Worm (Caenorhabditis elegans): Measurements from ENCODE around the gene F59A7.5.

The F59A7.5 gene

DNA sequence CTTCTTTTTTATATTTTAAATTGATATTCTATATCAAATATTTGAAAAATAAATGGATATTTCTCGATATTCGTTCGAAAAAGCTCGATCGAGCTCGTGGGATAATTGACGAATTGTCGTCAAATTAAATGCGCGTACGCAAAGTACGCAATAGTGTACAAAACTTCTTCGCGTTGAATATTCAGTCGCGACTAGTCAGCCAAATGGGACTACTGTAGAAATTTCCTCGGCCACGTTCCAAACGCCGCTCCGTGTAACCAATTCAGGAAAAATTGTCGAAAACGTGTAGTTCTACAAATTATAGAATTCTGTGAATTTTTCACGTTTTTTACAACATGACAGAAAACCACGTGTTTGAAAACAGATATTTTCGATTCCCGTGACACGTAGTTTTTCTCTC, 14.1 kb upstream of the F59A7.5 start:
- no peak for TF ChIP-seq aha-1 (tag; optimal IDR thresholded peaks at IDR 0.05)
- TF ChIP-seq elt-2 (tag; optimal IDR thresholded peaks at IDR 0.05): no peak
- no peak for TF ChIP-seq isw-1 (GFP tag; IDR thresholded peaks at IDR 0.05)
- TF ChIP-seq nhr-90 (tag; optimal IDR thresholded peaks at IDR 0.05; ENCODE audit: poor library complexity): peak; percentile 70
- TF ChIP-seq rnt-1 (tag; optimal IDR thresholded peaks at IDR 0.05): peak; percentile 77
- TF ChIP-seq xbp-1 (tag; optimal IDR thresholded peaks at IDR 0.05): peak; percentile 13
- TF ChIP-seq dpl-1 (GFP tag; optimal IDR thresholded peaks at IDR 0.05): peak; percentile 15 to 63 (median 51)
- TF ChIP-seq grh-1 (GFP tag; IDR thresholded peaks at IDR 0.05): peak; percentile 51
- no peak for TF ChIP-seq vab-15 (tag; optimal IDR thresholded peaks at IDR 0.05)
- TF ChIP-seq nhr-71 (tag; optimal IDR thresholded peaks at IDR 0.05): peak; percentile 79
- peak; percentile 56 for TF ChIP-seq nhr-20 (tag; optimal IDR thresholded peaks at IDR 0.05)
- TF ChIP-seq mdl-1 (tag; optimal IDR thresholded peaks at IDR 0.05): peak in 1 of 2 experiments; percentile 14
- peak; percentile 54 for TF ChIP-seq snu-23 (GFP tag; optimal IDR thresholded peaks at IDR 0.05)
- peak; percentile 19 to 78 for TF ChIP-seq lin-35 (GFP tag; optimal IDR thresholded peaks at IDR 0.05)
- peak; percentile 75 for TF ChIP-seq hpl-2 (GFP tag; optimal IDR thresholded peaks at IDR 0.05)
- peak; percentile 34 for TF ChIP-seq fkh-8 (tag; optimal IDR thresholded peaks at IDR 0.05)
- peak; percentile 20 for TF ChIP-seq swsn-7 (tag; optimal IDR thresholded peaks at IDR 0.05)
- TF ChIP-seq egl-13 (tag; optimal IDR thresholded peaks at IDR 0.05): no peak
- TF ChIP-seq ceh-90 (tag; optimal IDR thresholded peaks at IDR 0.05): no peak
- TF ChIP-seq fos-1 (tag; optimal IDR thresholded peaks at IDR 0.05): no peak
- TF ChIP-seq ceh-82 (tag; optimal IDR thresholded peaks at IDR 0.05): peak in 2 of 3 experiments; percentile 8 to 10
- TF ChIP-seq C04F5.9 (tag; optimal IDR thresholded peaks at IDR 0.05): peak; percentile 31
- TF ChIP-seq pqm-1 (tag; optimal IDR thresholded peaks at IDR 0.05): no peak
- peak; percentile 34 for TF ChIP-seq tbx-2 (tag; optimal IDR thresholded peaks at IDR 0.05)
- peak; percentile 69 for TF ChIP-seq nhr-47 (tag; optimal IDR thresholded peaks at IDR 0.05)
- TF ChIP-seq skn-1 (tag; optimal IDR thresholded peaks at IDR 0.05): no peak
- peak; percentile 76 for TF ChIP-seq F16B12.6 (tag; optimal IDR thresholded peaks at IDR 0.05)
- peak; percentile 94 for TF ChIP-seq nhr-85 (tag)
- TF ChIP-seq lin-15B (tag; optimal IDR thresholded peaks at IDR 0.05): peak; percentile 53
- TF ChIP-seq dsc-1 (tag; optimal IDR thresholded peaks at IDR 0.05): no peak
- peak; percentile 59; the same call in 1 of the 2 replicates for TF ChIP-seq ceh-88 (GFP tag; IDR thresholded peaks at IDR 0.05)
- TF ChIP-seq ztf-4 (tag; optimal IDR thresholded peaks at IDR 0.05): no peak
- peak in 1 of 6 experiments; percentile 16 for TF ChIP-seq elt-3 (tag; optimal IDR thresholded peaks at IDR 0.05)
- TF ChIP-seq nhr-77 (tag; optimal IDR thresholded peaks at IDR 0.05): peak; percentile 33
- peak; percentile 83 to 87 for TF ChIP-seq efl-1 (optimal IDR thresholded peaks at IDR 0.05)
- peak; percentile 38 to 95 for TF ChIP-seq efl-1 (GFP tag; optimal IDR thresholded peaks at IDR 0.05 in 1 of 2)
- no peak for TF ChIP-seq nhr-12 (tag; optimal IDR thresholded peaks at IDR 0.05)
- TF ChIP-seq alr-1 (tag; optimal IDR thresholded peaks at IDR 0.05; ENCODE audit: borderline replicate concordance): no peak
- TF ChIP-seq ets-5 (GFP tag; IDR thresholded peaks at IDR 0.05): no peak
- TF ChIP-seq lin-13 (GFP tag; optimal IDR thresholded peaks at IDR 0.05): peak; percentile 41
- TF ChIP-seq ztf-11 (tag; optimal IDR thresholded peaks at IDR 0.05): no peak
- no peak for TF ChIP-seq unc-130 (tag; optimal IDR thresholded peaks at IDR 0.05)
- no peak for TF ChIP-seq egl-27 (tag; optimal IDR thresholded peaks at IDR 0.05)
- TF ChIP-seq ama-1 (optimal IDR thresholded peaks at IDR 0.05): no peak
- TF ChIP-seq C34B4.2 (tag; optimal IDR thresholded peaks at IDR 0.05): no peak
- peak; percentile 82 to 97 for TF ChIP-seq lsy-2 (tag; optimal IDR thresholded peaks at IDR 0.05)
- TF ChIP-seq nhr-19 (GFP tag; conservative IDR thresholded peaks at IDR 0.05): peak; percentile 83
- TF ChIP-seq unc-62 (GFP tag; optimal IDR thresholded peaks at IDR 0.05): no peak
